Worm (Caenorhabditis elegans): ENCODE measurements around the gene F53B1.8.
A peak's percentile ranks its signal among the peaks of the same experiment; 100 is the strongest.

Gene F53B1.8

ce11 chrX:2090493-2090892 is 39.5 kb downstream of the F53B1.8 start:
- TF ChIP-seq nfya-1 (tag; optimal IDR thresholded peaks at IDR 0.05), result peak; percentile 51
- TF ChIP-seq elt-2 (tag; optimal IDR thresholded peaks at IDR 0.05), result peak; percentile 54
- peak; percentile 54 for TF ChIP-seq hlh-30 (tag; optimal IDR thresholded peaks at IDR 0.05; ENCODE audit: insufficient read depth)
- no peak for TF ChIP-seq hlh-15 (tag; optimal IDR thresholded peaks at IDR 0.05)
- TF ChIP-seq lin-11 (tag; optimal IDR thresholded peaks at IDR 0.05), result no peak
- TF ChIP-seq pqm-1 (tag; optimal IDR thresholded peaks at IDR 0.05), result no peak
- no peak for TF ChIP-seq T23F11.4 (GFP tag; optimal IDR thresholded peaks at IDR 0.05)

- TF ChIP-seq nfya-1 (tag; optimal IDR thresholded peaks at IDR 0.05) (peak; percentile 87), eyg-1 (tag; optimal IDR thresholded peaks at IDR 0.05) (no peak), pax-1 (tag; optimal IDR thresholded peaks at IDR 0.05) (peak; percentile 37), ahr-1 (tag; optimal IDR thresholded peaks at IDR 0.05) (no peak), ceh-18 (tag; optimal IDR thresholded peaks at IDR 0.05) (peak; percentile 16), ceh-34 (tag; optimal IDR thresholded peaks at IDR 0.05) (peak; percentile 41), unc-55 (GFP tag; optimal IDR thresholded peaks at IDR 0.05) (peak; percentile 8), ceh-19 (GFP tag; optimal IDR thresholded peaks at IDR 0.05) (no peak), sdc-2 (tag; optimal IDR thresholded peaks at IDR 0.05) (peak; percentile 46), tbx-2 (tag; optimal IDR thresholded peaks at IDR 0.05) (peak; percentile 3), rnt-1 (tag; optimal IDR thresholded peaks at IDR 0.05) (peak; percentile 26), elt-2 (tag; optimal IDR thresholded peaks at IDR 0.05) (peak; percentile 51)
Measured at ce11 chrX:2089434-2089833, 40.6 kb downstream of the F53B1.8 start, which contains the start of gene lsy-2. Gene lsy-2 (plus strand): TSS chrX:2089704.

- TF ChIP-seq syd-9 (tag; optimal IDR thresholded peaks at IDR 0.05), result no peak
- TF ChIP-seq tbx-7 (tag; optimal IDR thresholded peaks at IDR 0.05), result no peak
- TF ChIP-seq unc-42 (tag; optimal IDR thresholded peaks at IDR 0.05), result peak; percentile 24
- TF ChIP-seq ceh-48 (tag; optimal IDR thresholded peaks at IDR 0.05), result no peak
Measured at ce11 chrX:2087716-2088115, 42.3 kb downstream of the F53B1.8 start.

- TF ChIP-seq ets-4 (tag; optimal IDR thresholded peaks at IDR 0.05), result no peak
- no peak for TF ChIP-seq nhr-232 (tag; optimal IDR thresholded peaks at IDR 0.05)
- no peak for TF ChIP-seq ceh-9 (tag; optimal IDR thresholded peaks at IDR 0.05)
- no peak for TF ChIP-seq ceh-14 (tag; optimal IDR thresholded peaks at IDR 0.05)
- TF ChIP-seq hlh-8 (tag; optimal IDR thresholded peaks at IDR 0.05), result no peak
- no peak for TF ChIP-seq dve-1 (tag; optimal IDR thresholded peaks at IDR 0.05)
- no peak for TF ChIP-seq pax-1 (tag; optimal IDR thresholded peaks at IDR 0.05)
- TF ChIP-seq ceh-18 (tag; optimal IDR thresholded peaks at IDR 0.05), result no peak
- no peak for TF ChIP-seq eyg-1 (tag; optimal IDR thresholded peaks at IDR 0.05)
- no peak for TF ChIP-seq sox-4 (tag; optimal IDR thresholded peaks at IDR 0.05)
- TF ChIP-seq mec-3 (tag; optimal IDR thresholded peaks at IDR 0.05; ENCODE audit: borderline replicate concordance), result no peak
- no peak for TF ChIP-seq pros-1 (tag; optimal IDR thresholded peaks at IDR 0.05)
- no peak for TF ChIP-seq ceh-45 (GFP tag; IDR thresholded peaks at IDR 0.05)
- TF ChIP-seq ama-1 (optimal IDR thresholded peaks at IDR 0.05), result no peak
- no peak for TF ChIP-seq odd-2 (tag; optimal IDR thresholded peaks at IDR 0.05)
- no peak for TF ChIP-seq ceh-30 (tag; optimal IDR thresholded peaks at IDR 0.05)
- TF ChIP-seq tbx-2 (tag; optimal IDR thresholded peaks at IDR 0.05), result no peak
- TF ChIP-seq pqm-1 (tag; optimal IDR thresholded peaks at IDR 0.05), result no peak
- TF ChIP-seq T23F11.4 (GFP tag; optimal IDR thresholded peaks at IDR 0.05), result no peak
- no peak for TF ChIP-seq syd-9 (tag; optimal IDR thresholded peaks at IDR 0.05)
Measured at ce11 chrX:2085494-2085893, 44.5 kb downstream of the F53B1.8 start.

- no peak for TF ChIP-seq tbx-7 (tag; optimal IDR thresholded peaks at IDR 0.05)
- no peak for TF ChIP-seq pat-9 (tag; optimal IDR thresholded peaks at IDR 0.05)
- no peak for TF ChIP-seq pha-2 (tag; optimal IDR thresholded peaks at IDR 0.05)
- TF ChIP-seq ceh-22 (tag; optimal IDR thresholded peaks at IDR 0.05), result no peak
- TF ChIP-seq zip-5 (tag; optimal IDR thresholded peaks at IDR 0.05), result no peak
- TF ChIP-seq ceh-2 (tag; optimal IDR thresholded peaks at IDR 0.05), result no peak
- no peak for TF ChIP-seq ama-1 (optimal IDR thresholded peaks at IDR 0.05)
- no peak for TF ChIP-seq Y22D7AL.16 (tag; optimal IDR thresholded peaks at IDR 0.05)
- no peak for TF ChIP-seq pag-3 (tag; optimal IDR thresholded peaks at IDR 0.05; ENCODE audit: borderline replicate concordance)
- TF ChIP-seq odd-2 (tag; optimal IDR thresholded peaks at IDR 0.05), result no peak
- no peak for TF ChIP-seq ztf-16 (tag; optimal IDR thresholded peaks at IDR 0.05)
- TF ChIP-seq fkh-10 (GFP tag; optimal IDR thresholded peaks at IDR 0.05), result no peak
- no peak for TF ChIP-seq hlh-6 (tag; optimal IDR thresholded peaks at IDR 0.05)
- TF ChIP-seq rnt-1 (tag; optimal IDR thresholded peaks at IDR 0.05), result no peak
- TF ChIP-seq che-1 (tag; optimal IDR thresholded peaks at IDR 0.05), result no peak
- no peak for TF ChIP-seq npax-4 (tag; optimal IDR thresholded peaks at IDR 0.05)
- no peak for TF ChIP-seq ahr-1 (tag; optimal IDR thresholded peaks at IDR 0.05)
- no peak for TF ChIP-seq ceh-45 (GFP tag; IDR thresholded peaks at IDR 0.05)
- no peak for TF ChIP-seq unc-55 (GFP tag; optimal IDR thresholded peaks at IDR 0.05)
Measured at ce11 chrX:2084988-2085387, 45.1 kb downstream of the F53B1.8 start, which contains the start of gene F49H12.2. Gene F49H12.2 (plus strand): TSS chrX:2085288.
